Worm (Caenorhabditis elegans) whole organism, midembryonic: ENCODE measurements around the gene lgc-6.

Source experiments
- cog-1 ChIP-seq: sonication (generic microtip); optimal IDR thresholded peaks from 2 replicates; lab custom pipeline; 2016; ENCODE audit warnings: missing genetic modification characterization, missing compliant biosample characterization
- flt-1 ChIP-seq: fragments of 200-800 bp; sonication (Bioruptor generic); IDR thresholded peaks from 2 replicates; pipeline ENCODE4 v1.3.6; 2022; ENCODE audit warnings: missing genetic modification characterization, missing compliant biosample characterization
- klf-2 ChIP-seq: fragments of 200-800 bp; sonication (Bioruptor generic); conservative IDR thresholded peaks from 2 replicates; pipeline ENCODE4 v1.3.6; 2022; ENCODE audit warnings: missing genetic modification reagents, missing genetic modification characterization, missing compliant biosample characterization
- med-1 ChIP-seq: sonication (generic microtip); optimal IDR thresholded peaks from 2 replicates; lab custom pipeline; 2017; ENCODE audit warnings: missing genetic modification characterization, mild to moderate bottlenecking, missing compliant biosample characterization, antibody characterized with exemption, missing genetic modification reagents; ENCODE audit not compliant: insufficient read depth
- ref-1 ChIP-seq: fragments of 200-800 bp; sonication (Bioruptor generic); conservative IDR thresholded peaks from 2 replicates; pipeline ENCODE4 v1.3.6; 2022; ENCODE audit warnings: missing genetic modification reagents, missing genetic modification characterization, missing compliant biosample characterization
- tab-1 ChIP-seq: fragments of 200-800 bp; sonication (Bioruptor generic); IDR thresholded peaks from 2 replicates; pipeline ENCODE4 v1.3.6; 2022; ENCODE audit warnings: missing genetic modification characterization, missing compliant biosample characterization

DNA sequence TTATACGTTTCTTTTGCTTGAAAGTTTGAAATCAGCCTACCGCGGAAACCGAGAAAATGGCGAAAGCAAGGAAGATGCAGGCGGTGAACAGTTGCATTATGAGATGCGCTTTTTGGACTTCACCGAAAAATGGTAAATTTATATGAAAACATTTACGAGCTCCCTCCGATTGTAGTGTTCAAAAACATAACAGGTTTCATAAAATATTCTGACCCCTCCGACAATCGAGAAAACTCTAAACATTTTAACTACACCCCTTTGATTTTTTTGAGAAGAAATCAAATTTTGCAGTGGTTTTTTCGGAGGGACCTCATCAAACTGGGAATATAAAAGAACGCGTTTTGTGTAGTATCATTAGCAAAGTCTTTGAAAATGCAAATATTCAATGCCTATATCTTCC lies 7.3 kb downstream of the lgc-6 start, which contains the start of the genes F17E9.18 and F17E9.15:
- TF ChIP-seq tab-1 (no peak), klf-2 (GFP tag; lab: Robert Waterston, UW) (no peak), flt-1 (GFP tag; lab: Robert Waterston, UW) (no peak), med-1 (GFP tag; lab: Kevin White, UChicago) (no peak), cog-1 (tag; lab: Kevin White, UChicago) (no peak), ref-1 (GFP tag; lab: Robert Waterston, UW) (no peak)
